Worm (Caenorhabditis elegans): ENCODE data around the gene F26D11.12.

The F26D11.12 gene

ce11 chrV:7955168-7955567 lies at the start of gene F26D11.12:
F26D11.12 (minus strand) TSS chrV:7955312.
- no peak for TF ChIP-seq unc-62 (GFP tag; optimal IDR thresholded peaks at IDR 0.05)

- no peak for TF ChIP-seq unc-62 (GFP tag; optimal IDR thresholded peaks at IDR 0.05)
Observed at ce11 chrV:8000929-8001513, 45.9 kb upstream of the F26D11.12 start, which contains the start of gene Y97E10AR.1. Y97E10AR.1 (plus strand) TSS chrV:8001463.

- no peak for TF ChIP-seq unc-62 (GFP tag; optimal IDR thresholded peaks at IDR 0.05)
Observed at ce11 chrV:7995878-7996277, 40.8 kb upstream of the F26D11.12 start, which contains the start of gene Y97E10AR.2. Y97E10AR.2 (plus strand) TSS chrV:7996178.

ce11 chrV:7995165-7995564 lies 40.1 kb upstream of the F26D11.12 start:
- TF ChIP-seq unc-62 (GFP tag; optimal IDR thresholded peaks at IDR 0.05), result no peak

ce11 chrV:7994570-7994969 lies 39.5 kb upstream of the F26D11.12 start, which contains the start of gene ceh-76:
ceh-76 (minus strand) TSS chrV:7994670.
- TF ChIP-seq unc-62 (GFP tag; optimal IDR thresholded peaks at IDR 0.05), result no peak

ce11 chrV:7985860-7986259 lies 30.7 kb upstream of the F26D11.12 start, which contains the start of gene Y97E10AL.1:
Y97E10AL.1 (plus strand) TSS chrV:7986160.
- no peak for TF ChIP-seq unc-62 (GFP tag; optimal IDR thresholded peaks at IDR 0.05)

- TF ChIP-seq unc-62 (GFP tag; optimal IDR thresholded peaks at IDR 0.05), result no peak
Observed at ce11 chrV:7983381-7984052, 28.4 kb upstream of the F26D11.12 start, which contains the start of the genes natb-1 and abhd-12. natb-1 (minus strand) TSS chrV:7983431. abhd-12 (plus strand) TSS chrV:7983879.

ce11 chrV:7980993-7981595 lies 26.0 kb upstream of the F26D11.12 start, which contains the start of gene F26D11.1:
F26D11.1 (plus strand) TSS chrV:7981545.
- TF ChIP-seq unc-62 (GFP tag; optimal IDR thresholded peaks at IDR 0.05), result no peak

ce11 chrV:7980370-7980987 lies 25.4 kb upstream of the F26D11.12 start:
- no peak for TF ChIP-seq unc-62 (GFP tag; optimal IDR thresholded peaks at IDR 0.05)

- no peak for TF ChIP-seq unc-62 (GFP tag; optimal IDR thresholded peaks at IDR 0.05)
Observed at ce11 chrV:7978798-7979197, 23.7 kb upstream of the F26D11.12 start.

ce11 chrV:7977701-7978461 lies 22.8 kb upstream of the F26D11.12 start, which contains the start of gene let-413:
let-413 (minus strand) TSS chrV:7977776.
- no peak for TF ChIP-seq unc-62 (GFP tag; optimal IDR thresholded peaks at IDR 0.05)

- TF ChIP-seq unc-62 (GFP tag; optimal IDR thresholded peaks at IDR 0.05), result no peak
Observed at ce11 chrV:7971376-7971775, 16.3 kb upstream of the F26D11.12 start.

ce11 chrV:7970519-7970918 lies 15.4 kb upstream of the F26D11.12 start:
- TF ChIP-seq unc-62 (GFP tag; optimal IDR thresholded peaks at IDR 0.05), result no peak

ce11 chrV:7969107-7969506 lies 14.0 kb upstream of the F26D11.12 start, which contains the start of gene che-7:
che-7 (minus strand) TSS chrV:7969207.
- TF ChIP-seq unc-62 (GFP tag; optimal IDR thresholded peaks at IDR 0.05), result no peak

ce11 chrV:7964429-7964828 lies 9.3 kb upstream of the F26D11.12 start:
- no peak for TF ChIP-seq unc-62 (GFP tag; optimal IDR thresholded peaks at IDR 0.05)

Data from whole organism, dauer.